Worm (Caenorhabditis elegans) whole organism, L4 larva: ENCODE results near the gene T28C6.10.

Experiments used
- ZK546.5 ChIP-seq, 2 experiments: sonication (generic microtip); optimal IDR thresholded peaks; 2 replicates each; lab custom pipeline; 2017; ENCODE audit warnings: missing biosample characterization in 2 of 2, missing genetic modification characterization in 2 of 2
- jun-1 ChIP-seq: fragments of 150-350 bp; optimal IDR thresholded peaks from 2 replicates; lab custom pipeline; 2014; ENCODE audit warnings: missing biosample characterization, missing genetic modification reagents, missing genetic modification characterization
- rbr-2 ChIP-seq: sonication (generic microtip); optimal IDR thresholded peaks from 2 replicates; lab custom pipeline; 2016; ENCODE audit warnings: missing genotype, missing genetic modification characterization, missing compliant biosample characterization
- unc-39 ChIP-seq: sonication (generic microtip); optimal IDR thresholded peaks from 2 replicates; lab custom pipeline; 2017; ENCODE audit warnings: missing biosample characterization, missing genetic modification characterization
- zfp-2 ChIP-seq: sonication (generic microtip); optimal IDR thresholded peaks from 2 replicates; lab custom pipeline; 2016; ENCODE audit warnings: mild to moderate bottlenecking, missing genetic modification characterization, missing compliant biosample characterization

- TF ChIP-seq ZK546.5 (tag; optimal IDR thresholded peaks at IDR 0.05; lab: Kevin White, UChicago) (no peak), rbr-2 (no peak), unc-39 (tag; lab: Kevin White, UChicago) (no peak), zfp-2 (no peak), jun-1 (tag; lab: Kevin White, UChicago) (no peak)
Observed at ce11 chrIV:8853301-8853700, 35.6 kb downstream of the T28C6.10 start.
